Fruit fly (Drosophila melanogaster) whole organism, prepupa: ENCODE measurements around the gene Btk.

ENCODE experiments used
- CG34406 ChIP-seq: fragments of 200-800 bp; sonication (Bioruptor generic); optimal IDR thresholded peaks from 3 replicates; lab custom pipeline; 2016; ENCODE audit warnings: missing biosample characterization, missing genetic modification characterization
- Eip78C ChIP-seq: fragments of 200-800 bp; sonication (Bioruptor generic); peaks from one replicate; lab custom pipeline; 2016; ENCODE audit warnings: missing biosample characterization, missing genetic modification characterization
- Sox102F ChIP-seq: fragments of 200-800 bp; sonication (Bioruptor generic); optimal IDR thresholded peaks from 2 replicates; lab custom pipeline; 2016; ENCODE audit warnings: missing biosample characterization, mild to moderate bottlenecking, missing genetic modification characterization
- dsx ChIP-seq: fragments of 200-800 bp; optimal IDR thresholded peaks from 3 replicates; lab custom pipeline; 2019; ENCODE audit warnings: missing biosample characterization, mild to moderate bottlenecking, missing genetic modification characterization, moderate library complexity; ENCODE audit not compliant: poor library complexity, severe bottlenecking

DNA sequence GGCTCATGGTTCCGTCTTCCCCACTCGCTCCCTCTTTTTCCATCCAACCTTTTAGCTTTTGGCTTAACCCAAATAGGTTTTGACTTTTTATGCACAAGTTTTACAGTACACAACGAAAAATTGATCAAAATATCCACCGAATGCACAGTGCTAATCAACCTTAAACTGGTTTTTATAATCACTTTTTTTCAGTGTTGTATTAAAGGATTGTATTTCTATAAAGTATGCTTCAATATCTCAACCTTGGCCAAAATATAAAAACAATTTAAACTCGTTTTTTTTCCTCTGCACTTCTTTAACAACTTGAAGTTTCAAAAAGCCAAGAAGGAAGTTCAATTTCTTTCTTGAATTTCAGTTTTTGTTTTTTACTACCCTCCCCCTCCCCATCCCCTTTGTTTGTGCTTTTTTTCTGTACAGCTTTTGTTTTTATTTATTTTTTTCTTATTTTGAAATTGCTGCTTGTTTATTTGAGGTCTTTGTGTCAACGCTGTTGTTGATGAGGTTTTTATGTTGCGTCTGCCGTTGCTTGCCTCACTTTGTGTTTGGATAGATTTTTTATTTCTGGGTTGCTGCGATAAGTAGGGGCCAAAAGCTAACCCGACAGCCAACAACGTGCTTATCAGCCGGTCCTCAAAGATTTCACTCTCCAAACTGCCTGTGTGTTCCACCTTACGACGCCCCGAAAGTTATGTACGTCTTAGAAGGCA lies 15.8 kb downstream of the Btk start:
- no peak for TF ChIP-seq dsx
- peak; percentile 77 for TF ChIP-seq Eip78C
- TF ChIP-seq CG34406 (GFP tag; lab: Kevin White, UChicago): peak; percentile 15
- peak; percentile 34 for TF ChIP-seq Sox102F (GFP tag; lab: Kevin White, UChicago)
